Worm (Caenorhabditis elegans): Measurements from ENCODE around the gene dnj-13.
A peak's percentile ranks its signal among the peaks of the same experiment; 100 is the strongest.

The dnj-13 gene

DNA sequence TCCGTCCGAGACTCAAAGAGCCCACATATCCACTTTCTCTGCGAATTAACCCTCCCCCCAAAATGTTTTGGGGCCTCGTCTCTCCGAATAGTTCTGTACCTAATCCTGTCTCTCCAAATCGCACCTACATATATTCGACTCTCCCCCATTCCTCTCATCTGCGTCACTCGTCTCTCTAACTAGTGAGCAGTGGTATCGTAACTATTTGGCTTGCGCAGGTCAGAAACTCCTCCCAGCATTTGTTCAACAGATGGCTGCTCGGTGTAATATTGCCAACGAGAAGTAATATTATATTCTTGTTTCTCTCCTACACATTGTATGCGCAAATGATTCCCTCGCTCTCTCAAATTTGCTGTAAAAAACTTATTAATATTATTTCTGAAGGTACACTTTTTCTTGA is 10.1 kb downstream of the dnj-13 start, which contains the start of gene F54D5.24:
F54D5.24 (plus strand) TSS at position 316 of the 400 bp plus-strand sequence.
- no peak for TF ChIP-seq ceh-82 (tag; optimal IDR thresholded peaks at IDR 0.05)

DNA sequence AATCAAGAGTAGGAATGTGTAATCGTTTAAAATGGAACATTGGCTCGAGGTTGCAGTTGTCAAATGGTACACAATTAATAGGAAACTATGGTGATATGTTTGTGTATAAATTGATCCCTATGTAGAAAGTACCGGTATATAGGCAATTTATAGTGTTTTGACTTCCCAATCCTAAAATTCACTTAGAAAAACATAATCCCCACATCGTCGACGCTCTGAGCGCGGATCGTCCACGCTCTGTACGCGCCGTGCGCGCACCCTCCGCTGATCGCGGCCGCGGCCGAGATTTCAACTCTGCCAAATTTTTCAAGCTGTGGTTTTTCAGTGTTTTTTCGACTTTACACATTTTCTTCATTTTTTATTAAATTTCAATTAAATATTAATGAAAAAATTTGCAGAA is 10.8 kb downstream of the dnj-13 start, which contains the start of gene F54D5.17:
F54D5.17 (plus strand) TSS at position 301 of the 400 bp plus-strand sequence.
- TF ChIP-seq set-16 (GFP tag; IDR thresholded peaks at IDR 0.05): peak; percentile 15; the same call in 1 of the 2 replicates
- TF ChIP-seq lin-1 (GFP tag; IDR thresholded peaks at IDR 0.05): no peak
- no peak for TF ChIP-seq ZK546.5 (tag; optimal IDR thresholded peaks at IDR 0.05)
- no peak for TF ChIP-seq pha-4 (GFP tag; IDR thresholded peaks at IDR 0.05)
- TF ChIP-seq pha-4 (tag; optimal IDR thresholded peaks at IDR 0.05): no peak

DNA sequence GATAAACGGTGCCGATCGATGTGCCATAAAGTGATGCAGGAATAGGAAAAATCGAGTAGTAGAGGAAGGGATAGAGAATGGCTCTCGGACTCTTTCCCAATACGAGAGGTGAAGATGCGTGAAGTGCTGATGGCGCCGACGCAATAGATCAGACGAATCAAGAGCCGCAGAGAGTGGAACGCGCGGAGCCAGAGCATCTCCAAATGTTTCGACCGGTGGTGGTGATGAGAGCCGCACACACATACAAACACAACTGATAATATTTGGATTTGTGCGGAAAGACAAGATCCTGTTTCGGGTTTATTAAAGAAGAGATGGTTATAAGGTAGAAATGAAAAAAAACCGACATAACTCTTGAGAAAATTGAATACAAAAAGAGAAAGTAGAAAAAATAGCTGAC is 18.6 kb downstream of the dnj-13 start, which contains the start of gene F54D5.15:
F54D5.15 (minus strand) TSS at position 101 of the 400 bp plus-strand sequence.
- TF ChIP-seq ceh-20 (GFP tag; IDR thresholded peaks at IDR 0.05): no peak
- no peak for TF ChIP-seq nhr-28 (tag; optimal IDR thresholded peaks at IDR 0.05)
- no peak for TF ChIP-seq mdl-1 (tag; optimal IDR thresholded peaks at IDR 0.05)
- TF ChIP-seq ztf-11 (tag; optimal IDR thresholded peaks at IDR 0.05): no peak
- TF ChIP-seq F37D6.2 (tag; optimal IDR thresholded peaks at IDR 0.05): no peak
- TF ChIP-seq pqm-1 (tag; optimal IDR thresholded peaks at IDR 0.05): no peak
- no peak for TF ChIP-seq vab-7 (GFP tag; IDR thresholded peaks at IDR 0.05)
- TF ChIP-seq nhr-10 (tag; optimal IDR thresholded peaks at IDR 0.05): no peak
- TF ChIP-seq zfp-3 (GFP tag; conservative IDR thresholded peaks at IDR 0.05): no peak
- no peak for TF ChIP-seq F10B5.3 (tag; optimal IDR thresholded peaks at IDR 0.05)
- TF ChIP-seq lir-3 (tag; optimal IDR thresholded peaks at IDR 0.05): no peak
- TF ChIP-seq ceh-82 (tag; optimal IDR thresholded peaks at IDR 0.05): no peak
- TF ChIP-seq F49E8.2 (tag; optimal IDR thresholded peaks at IDR 0.05; ENCODE audit: borderline replicate concordance): no peak
- TF ChIP-seq zag-1 (tag; optimal IDR thresholded peaks at IDR 0.05): no peak
- no peak for TF ChIP-seq spr-3 (GFP tag; optimal IDR thresholded peaks at IDR 0.05)
- no peak for TF ChIP-seq aly-2 (tag; optimal IDR thresholded peaks at IDR 0.05)
- TF ChIP-seq lin-13 (GFP tag; optimal IDR thresholded peaks at IDR 0.05): no peak
- no peak for TF ChIP-seq nhr-6 (tag; optimal IDR thresholded peaks at IDR 0.05)

DNA sequence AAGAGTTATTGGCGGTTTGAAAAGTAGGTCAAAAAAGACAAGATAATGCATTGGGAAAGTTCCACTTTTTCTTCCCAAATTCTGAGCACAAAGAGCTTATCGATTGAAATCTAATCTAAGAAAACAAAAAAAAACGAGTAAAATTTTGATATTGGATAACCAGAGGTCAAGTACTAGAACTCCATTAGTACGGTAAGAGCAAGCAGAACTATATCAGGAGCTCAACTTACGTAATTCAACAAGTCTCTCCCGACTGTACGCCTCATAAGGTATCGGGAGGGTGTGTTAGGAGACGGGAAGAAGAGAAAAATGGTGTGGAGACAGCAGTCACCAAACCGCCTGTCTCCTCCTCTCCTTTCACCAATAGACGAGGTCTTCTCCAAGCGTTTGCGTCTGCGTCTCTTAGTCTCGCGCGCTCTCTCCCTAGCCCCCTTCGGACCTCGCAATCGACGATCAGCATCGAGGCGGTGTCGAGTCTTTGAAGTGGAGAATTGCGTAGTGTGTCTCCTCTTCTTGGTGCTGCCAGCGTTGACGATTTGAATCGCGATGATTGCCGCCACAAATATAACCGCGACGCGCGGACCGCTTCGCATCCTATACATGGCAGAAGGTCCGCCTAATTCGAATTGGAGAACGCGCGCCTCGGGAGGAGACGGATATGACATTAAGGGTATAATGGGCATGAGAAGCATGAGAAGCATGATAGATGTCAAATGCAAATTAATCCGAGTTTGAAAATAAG is 21.6 kb downstream of the dnj-13 start, which contains the start of gene F54D5.5:
F54D5.5 (minus strand) TSS at position 51 of the 742 bp plus-strand sequence.
- TF ChIP-seq ctbp-1 (GFP tag; IDR thresholded peaks at IDR 0.05) (no peak), zip-2 (tag; optimal IDR thresholded peaks at IDR 0.05) (no peak), zip-11 (GFP tag; IDR thresholded peaks at IDR 0.05) (no peak), nhr-42 (GFP tag; IDR thresholded peaks at IDR 0.05) (no peak), set-16 (GFP tag; IDR thresholded peaks at IDR 0.05) (peak; percentile 68), daf-8 (GFP tag; IDR thresholded peaks at IDR 0.05) (no peak), duxl-1 (tag; optimal IDR thresholded peaks at IDR 0.05; ENCODE audit: poor library complexity) (no peak), nhr-48 (tag; optimal IDR thresholded peaks at IDR 0.05) (no peak), F26F4.8 (GFP tag; conservative IDR thresholded peaks at IDR 0.05) (no peak), egl-27 (tag; optimal IDR thresholded peaks at IDR 0.05) (no peak), dmd-8 (GFP tag; IDR thresholded peaks at IDR 0.05) (no peak), mxl-3 (GFP tag; optimal IDR thresholded peaks at IDR 0.05) (no peak), F37D6.2 (tag; optimal IDR thresholded peaks at IDR 0.05) (no peak), gei-8 (GFP tag; optimal IDR thresholded peaks at IDR 0.05) (no peak), dpl-1 (GFP tag; optimal IDR thresholded peaks at IDR 0.05) (no peak), aha-1 (tag) (peak; percentile 43), mdt-29 (GFP tag; IDR thresholded peaks at IDR 0.05) (no peak), unc-62 (GFP tag; optimal IDR thresholded peaks at IDR 0.05 in 1 of 2) (peak in 1 of 2 experiments; percentile 31), unc-62 (tag; optimal IDR thresholded peaks at IDR 0.05) (no peak), nhr-76 (tag; optimal IDR thresholded peaks at IDR 0.05) (no peak), hmg-1.1 (GFP tag; IDR thresholded peaks at IDR 0.05) (no peak), cey-2 (tag; optimal IDR thresholded peaks at IDR 0.05; ENCODE audit: borderline replicate concordance, insufficient read depth) (no peak), zfp-2 (tag; optimal IDR thresholded peaks at IDR 0.05) (no peak), ceh-44 (GFP tag; IDR thresholded peaks at IDR 0.05) (no peak), skn-1 (tag; optimal IDR thresholded peaks at IDR 0.05) (no peak), ceh-28 (tag; optimal IDR thresholded peaks at IDR 0.05) (no peak)

Measured in whole organism, L4 larva.